Fruit fly (Drosophila melanogaster) whole organism, embryonic: ENCODE measurements around the gene fln.

Source experiments
- Ada2b ChIP-seq: fragments of 200-800 bp; sonication (Bioruptor generic); IDR thresholded peaks from 2 replicates; pipeline ENCODE4 v1.3.6; 2022; ENCODE audit warnings: missing biosample characterization, missing genetic modification characterization
- Antp ChIP-seq: fragments of 200-800 bp; sonication (Bioruptor generic); optimal IDR thresholded peaks from 3 replicates; lab custom pipeline; 2016; ENCODE audit warnings: missing biosample characterization, missing genetic modification characterization
- CG10366 ChIP-seq: fragments of 200-800 bp; sonication (Bioruptor generic); IDR thresholded peaks from 2 replicates; pipeline ENCODE4 v1.3.6; 2022; ENCODE audit warnings: missing biosample characterization, missing genetic modification characterization
- CG10959 ChIP-seq: fragments of 200-800 bp; sonication (Bioruptor generic); IDR thresholded peaks from 2 replicates; pipeline ENCODE4 v1.3.6; 2022; ENCODE audit warnings: missing biosample characterization, missing genetic modification characterization
- CG11398 ChIP-seq: fragments of 200-800 bp; sonication (Bioruptor generic); optimal IDR thresholded peaks from 2 replicates; lab custom pipeline; 2016; ENCODE audit warnings: missing biosample characterization, missing genetic modification characterization
- CG11695 ChIP-seq: fragments of 200-800 bp; sonication (Bioruptor generic); IDR thresholded peaks from 3 replicates; pipeline ENCODE4 v1.3.6; 2022; ENCODE audit warnings: missing biosample characterization, missing genetic modification characterization
- CG12071 ChIP-seq: fragments of 200-800 bp; sonication (Bioruptor generic); optimal IDR thresholded peaks from 3 replicates; lab custom pipeline; 2018; ENCODE audit warnings: missing biosample characterization, mild to moderate bottlenecking, missing genetic modification characterization
- CG12942 ChIP-seq: fragments of 200-800 bp; sonication (Bioruptor generic); optimal IDR thresholded peaks from 3 replicates; lab custom pipeline; 2016; ENCODE audit warnings: missing biosample characterization, missing genetic modification characterization
- CG13894 ChIP-seq: fragments of 200-800 bp; sonication (Bioruptor generic); optimal IDR thresholded peaks from 3 replicates; lab custom pipeline; 2018; ENCODE audit warnings: missing biosample characterization, mild to moderate bottlenecking, missing genetic modification characterization, moderate library complexity
- CG14965 ChIP-seq: fragments of 200-800 bp; sonication (Bioruptor generic); optimal IDR thresholded peaks from 2 replicates; lab custom pipeline; 2016; ENCODE audit warnings: missing biosample characterization, missing genetic modification characterization, borderline replicate concordance
- CG15269 ChIP-seq: fragments of 200-800 bp; sonication (Bioruptor generic); optimal IDR thresholded peaks from 2 replicates; lab custom pipeline; 2018; ENCODE audit warnings: missing biosample characterization, mild to moderate bottlenecking, missing genetic modification characterization, moderate library complexity
- CG16863 ChIP-seq: fragments of 200-800 bp; sonication (Bioruptor generic); optimal IDR thresholded peaks from 3 replicates; lab custom pipeline; 2016; ENCODE audit warnings: missing biosample characterization, missing genetic modification characterization
- CG17385 ChIP-seq: fragments of 200-800 bp; sonication (Bioruptor generic); optimal IDR thresholded peaks from 3 replicates; lab custom pipeline; 2018; ENCODE audit warnings: missing biosample characterization, mild to moderate bottlenecking, missing genetic modification characterization
- CG17912 ChIP-seq: fragments of 200-800 bp; sonication (Bioruptor generic); optimal IDR thresholded peaks from 2 replicates; lab custom pipeline; 2018; ENCODE audit warnings: missing biosample characterization, mild to moderate bottlenecking, missing genetic modification characterization
- CG2199 ChIP-seq: fragments of 200-800 bp; sonication (Bioruptor generic); IDR thresholded peaks from 3 replicates; pipeline ENCODE4 v1.3.6; 2022; ENCODE audit warnings: missing biosample characterization, missing genetic modification characterization
- CG2202 ChIP-seq: fragments of 200-800 bp; sonication (Bioruptor generic); optimal IDR thresholded peaks from 2 replicates; lab custom pipeline; 2018; ENCODE audit warnings: missing biosample characterization, mild to moderate bottlenecking, missing genetic modification characterization
- CG3065 ChIP-seq: fragments of 200-800 bp; sonication (Bioruptor generic); optimal IDR thresholded peaks from 2 replicates; lab custom pipeline; 2016; ENCODE audit warnings: missing biosample characterization, missing genetic modification characterization
- CG32767 ChIP-seq: fragments of 200-800 bp; sonication (Bioruptor generic); IDR thresholded peaks from 2 replicates; pipeline ENCODE4 v1.3.6; 2022; ENCODE audit warnings: missing biosample characterization, missing genetic modification characterization
- CG4707 ChIP-seq: fragments of 200-800 bp; sonication (Bioruptor generic); optimal IDR thresholded peaks from 2 replicates; lab custom pipeline; 2018; ENCODE audit warnings: missing biosample characterization, mild to moderate bottlenecking, missing genetic modification characterization, moderate library complexity
- CG6813 ChIP-seq: fragments of 200-800 bp; sonication (Bioruptor generic); optimal IDR thresholded peaks from 2 replicates; lab custom pipeline; 2017; ENCODE audit warnings: missing biosample characterization, missing genetic modification characterization, mild to moderate bottlenecking, moderate library complexity, missing genetic modification reagents
- CG6854 ChIP-seq: fragments of 200-800 bp; sonication (Bioruptor generic); optimal IDR thresholded peaks from 3 replicates; lab custom pipeline; 2017; ENCODE audit warnings: missing biosample characterization, mild to moderate bottlenecking, missing genetic modification characterization
- CG8290 ChIP-seq, 3 experiments: fragments of 200-800 bp; sonication (Bioruptor generic); optimal IDR thresholded peaks; 2 replicates each; lab custom pipeline; 2016 to 2019; ENCODE audit warnings: missing biosample characterization in 3 of 3, missing genetic modification characterization in 3 of 3, mild to moderate bottlenecking in 2 of 3, moderate library complexity in 1 of 3
- CG9797 ChIP-seq: fragments of 200-800 bp; sonication (Bioruptor generic); optimal IDR thresholded peaks from 3 replicates; lab custom pipeline; 2018; ENCODE audit warnings: missing biosample characterization, mild to moderate bottlenecking, missing genetic modification characterization
- Hand ChIP-seq: fragments of 200-800 bp; sonication (Bioruptor generic); optimal IDR thresholded peaks from 2 replicates; lab custom pipeline; 2017; ENCODE audit warnings: mild to moderate bottlenecking, missing biosample characterization, missing genetic modification reagents, missing genetic modification characterization
- Hmr ChIP-seq: fragments of 200-800 bp; sonication (Bioruptor generic); optimal IDR thresholded peaks from 3 replicates; lab custom pipeline; 2017; ENCODE audit warnings: mild to moderate bottlenecking, missing biosample characterization, missing genetic modification reagents, missing genetic modification characterization
- Hr39 ChIP-seq: fragments of >200 bp; optimal IDR thresholded peaks from 2 replicates; lab custom pipeline; 2017
- Lim3 ChIP-seq: fragments of 200-800 bp; sonication (Bioruptor generic); IDR thresholded peaks from 2 replicates; pipeline ENCODE4 v1.3.6; 2022; ENCODE audit warnings: missing biosample characterization, missing genetic modification characterization
- MBD-R2 ChIP-seq: fragments of 200-800 bp; sonication (Bioruptor generic); IDR thresholded peaks from 2 replicates; pipeline ENCODE4 v1.3.6; 2022; ENCODE audit warnings: missing biosample characterization, missing genetic modification characterization
- NFAT ChIP-seq: fragments of 200-800 bp; sonication (Bioruptor generic); IDR thresholded peaks from 2 replicates; pipeline ENCODE4 v1.3.6; 2022; ENCODE audit warnings: missing biosample characterization, missing genetic modification characterization
- NK7.1 ChIP-seq: fragments of 200-800 bp; sonication (Bioruptor generic); optimal IDR thresholded peaks from 3 replicates; lab custom pipeline; 2016; ENCODE audit warnings: missing biosample characterization, missing genetic modification characterization
- PHDP ChIP-seq: fragments of 200-800 bp; sonication (Bioruptor generic); optimal IDR thresholded peaks from 3 replicates; lab custom pipeline; 2018; ENCODE audit warnings: missing biosample characterization, mild to moderate bottlenecking, missing genetic modification characterization, moderate library complexity
- YL-1 ChIP-seq: fragments of 200-800 bp; sonication (Bioruptor generic); optimal IDR thresholded peaks from 3 replicates; lab custom pipeline; 2017; ENCODE audit warnings: missing biosample characterization, mild to moderate bottlenecking, missing genetic modification characterization
- ab ChIP-seq: fragments of 200-800 bp; sonication (Bioruptor generic); optimal IDR thresholded peaks from 2 replicates; lab custom pipeline; 2016; ENCODE audit warnings: missing biosample characterization, missing genetic modification characterization
- ase ChIP-seq: fragments of 200-800 bp; sonication (Bioruptor generic); IDR thresholded peaks from 3 replicates; pipeline ENCODE4 v1.3.6; 2022; ENCODE audit warnings: missing biosample characterization, missing genetic modification characterization
- bigmax ChIP-seq: fragments of 200-800 bp; sonication (Bioruptor generic); optimal IDR thresholded peaks from 2 replicates; lab custom pipeline; 2018; ENCODE audit warnings: missing biosample characterization, mild to moderate bottlenecking, missing genetic modification characterization
- chinmo ChIP-seq: fragments of 200-800 bp; sonication (Bioruptor generic); IDR thresholded peaks from 4 replicates; pipeline ENCODE4 v1.3.6; 2022; ENCODE audit warnings: missing biosample characterization, missing genetic modification characterization; ENCODE audit not compliant: partially characterized antibody
- cwo ChIP-seq: fragments of 200-800 bp; sonication (Bioruptor generic); optimal IDR thresholded peaks from 3 replicates; lab custom pipeline; 2017; ENCODE audit warnings: missing biosample characterization, missing genetic modification characterization, mild to moderate bottlenecking, moderate library complexity, missing genetic modification reagents
- exex ChIP-seq: fragments of 200-800 bp; sonication (Bioruptor generic); optimal IDR thresholded peaks from 4 replicates; lab custom pipeline; 2018; ENCODE audit warnings: missing biosample characterization, mild to moderate bottlenecking, missing genetic modification characterization, moderate library complexity
- grn ChIP-seq: fragments of 200-800 bp; sonication (Bioruptor generic); optimal IDR thresholded peaks from 3 replicates; lab custom pipeline; 2017; ENCODE audit warnings: missing biosample characterization, missing genetic modification characterization
- hth ChIP-seq: fragments of >200 bp; optimal IDR thresholded peaks from 2 replicates; lab custom pipeline; 2017; ENCODE audit warnings: inconsistent platforms
- insv ChIP-seq, 2 experiments: fragments of 200-800 bp; sonication (Bioruptor generic); optimal IDR thresholded peaks; 3 replicates each; lab custom pipeline; 2016 to 2018; ENCODE audit warnings: missing biosample characterization in 2 of 2, missing genetic modification characterization in 2 of 2
- jumu ChIP-seq: fragments of 200-800 bp; sonication (Bioruptor generic); optimal IDR thresholded peaks from 3 replicates; lab custom pipeline; 2016; ENCODE audit warnings: missing biosample characterization, missing genetic modification characterization
- kay ChIP-seq: fragments of 200-800 bp; sonication (Bioruptor generic); optimal IDR thresholded peaks from 2 replicates; lab custom pipeline; 2016; ENCODE audit warnings: missing biosample characterization, missing genetic modification characterization
- mirr ChIP-seq: fragments of 200-800 bp; sonication (Bioruptor generic); optimal IDR thresholded peaks from 3 replicates; lab custom pipeline; 2018; ENCODE audit warnings: missing biosample characterization, mild to moderate bottlenecking, missing genetic modification characterization
- nom ChIP-seq: fragments of 200-800 bp; sonication (Bioruptor generic); optimal IDR thresholded peaks from 2 replicates; lab custom pipeline; 2017; ENCODE audit warnings: missing biosample characterization, missing genetic modification characterization, mild to moderate bottlenecking, moderate library complexity, missing genetic modification reagents
- pfk ChIP-seq: fragments of 200-800 bp; sonication (Bioruptor generic); optimal IDR thresholded peaks from 2 replicates; lab custom pipeline; 2018; ENCODE audit warnings: missing biosample characterization, mild to moderate bottlenecking, missing genetic modification characterization, moderate library complexity
- sens ChIP-seq: fragments of 200-800 bp; sonication (Bioruptor generic); peaks from one replicate; lab custom pipeline; 2016; ENCODE audit warnings: missing biosample characterization, missing genetic modification characterization
- sima ChIP-seq: fragments of 200-800 bp; sonication (Bioruptor generic); optimal IDR thresholded peaks from 2 replicates; lab custom pipeline; 2016; ENCODE audit warnings: missing biosample characterization, missing genetic modification characterization
- tup ChIP-seq: fragments of 200-800 bp; sonication (Bioruptor generic); optimal IDR thresholded peaks from 2 replicates; lab custom pipeline; 2016; ENCODE audit warnings: missing biosample characterization, mild to moderate bottlenecking, missing genetic modification characterization, moderate library complexity

fln gene

DNA sequence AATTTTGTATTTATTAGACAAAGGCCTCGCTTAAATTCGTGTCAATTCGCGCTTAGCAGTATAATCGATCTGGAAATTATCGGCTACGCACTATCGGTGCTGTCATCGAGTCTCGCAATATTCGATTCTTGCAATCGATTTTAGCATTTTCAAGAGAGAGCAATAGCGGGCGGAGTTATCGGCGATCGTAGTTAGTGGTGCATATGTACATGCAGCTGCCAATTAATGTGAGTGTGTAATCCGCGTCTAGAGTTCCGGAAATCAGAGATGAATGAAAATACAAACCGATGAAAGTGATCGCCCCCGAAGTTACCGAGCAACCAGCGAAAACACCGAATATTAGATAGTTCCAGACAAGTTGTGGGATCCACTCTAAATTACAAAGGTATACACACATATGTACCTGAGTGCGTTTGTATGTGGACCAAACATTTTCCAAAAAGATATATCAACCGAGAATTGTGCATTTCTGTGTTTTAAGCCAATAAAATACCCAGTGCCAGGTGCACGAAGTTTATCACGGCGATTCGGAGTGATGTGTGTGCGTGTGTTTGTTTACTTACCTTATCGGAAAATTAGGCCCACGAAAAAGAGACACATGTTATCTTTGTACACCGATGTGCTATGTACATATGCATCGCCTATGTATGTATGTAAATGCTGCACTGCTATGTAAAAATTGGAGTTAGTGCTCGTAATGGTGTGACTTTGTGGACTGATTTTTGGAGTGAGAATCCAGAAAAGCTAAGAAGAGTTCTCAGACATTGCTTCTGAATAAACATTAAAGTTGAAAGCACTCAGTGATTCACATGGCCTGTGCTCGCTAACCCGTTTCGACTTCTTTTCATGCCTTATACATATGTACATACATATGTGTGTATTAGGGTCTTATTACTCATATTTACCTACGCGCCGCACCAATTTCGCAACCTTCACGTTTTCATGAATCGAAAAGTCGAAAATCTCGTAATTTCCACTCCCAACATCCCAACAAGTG is 15.5 kb upstream of the fln start (continued):
- TF ChIP-seq CG11695 (GFP tag; lab: Robert Waterston, UW) (no peak; the same call in 2 of the 3 replicates), pfk (GFP tag; lab: Kevin White, UChicago) (peak; percentile 2), CG15269 (no peak), CG3065 (GFP tag; lab: Kevin White, UChicago) (no peak), MBD-R2 (GFP tag; lab: Robert Waterston, UW) (no peak), ase (GFP tag; lab: Robert Waterston, UW) (no peak), ab (GFP tag; lab: Kevin White, UChicago) (no peak), CG14965 (GFP tag; lab: Kevin White, UChicago) (no peak), CG13894 (tag; lab: Kevin White, UChicago) (no peak), NFAT (no peak; the same call in 1 of the 2 replicates), CG10366 (no peak), mirr (peak; percentile 44), CG4707 (GFP tag; lab: Kevin White, UChicago) (no peak), Ada2b (no peak), NK7.1 (GFP tag; lab: Kevin White, UChicago) (no peak), CG12071 (GFP tag; lab: Kevin White, UChicago) (no peak), PHDP (tag; lab: Kevin White, UChicago) (no peak), CG17912 (GFP tag; lab: Kevin White, UChicago) (peak; percentile 52), CG6854 (no peak), grn (no peak), hth (lab: Kevin White, UChicago) (no peak), CG17385 (no peak), CG9797 (peak; percentile 4), Lim3 (GFP tag; lab: Robert Waterston, UW) (no peak), CG11398 (GFP tag; lab: Kevin White, UChicago) (no peak), CG6813 (GFP tag; lab: Kevin White, UChicago) (peak; percentile 42), CG12942 (no peak), Hand (GFP tag; lab: Kevin White, UChicago) (no peak), CG16863 (GFP tag; lab: Kevin White, UChicago) (no peak), bigmax (GFP tag; lab: Kevin White, UChicago) (no peak), chinmo (peak; percentile 99), Antp (GFP tag; lab: Kevin White, UChicago) (no peak), nom (no peak), cwo (GFP tag; lab: Kevin White, UChicago) (no peak), kay (GFP tag; lab: Kevin White, UChicago) (no peak), sima (no peak), Hmr (GFP tag; lab: Kevin White, UChicago) (no peak), sens (peak; percentile 79), CG2202 (tag; lab: Kevin White, UChicago) (no peak), CG2199 (GFP tag; lab: Robert Waterston, UW) (no peak), Hr39 (no peak), CG8290 (GFP tag; optimal IDR thresholded peaks at IDR 0.05; lab: Kevin White, UChicago) (no peak), CG8290 (tag; optimal IDR thresholded peaks at IDR 0.05; lab: Kevin White, UChicago) (peak; percentile 48 to 71), CG10959 (GFP tag; lab: Robert Waterston, UW) (no peak), jumu (no peak), YL-1 (GFP tag; lab: Kevin White, UChicago) (peak; percentile 49), CG32767 (peak; percentile 63; the same call in 1 of the 2 replicates), tup (GFP tag; lab: Kevin White, UChicago) (no peak), insv (GFP tag; optimal IDR thresholded peaks at IDR 0.05; lab: Kevin White, UChicago) (no peak), exex (tag; lab: Kevin White, UChicago) (no peak)
